Worm (Caenorhabditis elegans): ENCODE results near the gene daf-3.

The daf-3 gene

ce11 chrX:844649-845048 lies 19.4 kb upstream of the daf-3 start:
- TF ChIP-seq F16B12.6 (tag; optimal IDR thresholded peaks at IDR 0.05) (no peak), mef-2 (tag; optimal IDR thresholded peaks at IDR 0.05) (no peak), grh-1 (GFP tag; IDR thresholded peaks at IDR 0.05) (no peak), tbx-2 (tag; optimal IDR thresholded peaks at IDR 0.05) (no peak), snu-23 (GFP tag; optimal IDR thresholded peaks at IDR 0.05) (peak; percentile 9), fkh-8 (tag; optimal IDR thresholded peaks at IDR 0.05) (peak; percentile 93), lin-14 (GFP tag; optimal IDR thresholded peaks at IDR 0.05) (peak; percentile 74), lin-35 (GFP tag; optimal IDR thresholded peaks at IDR 0.05) (peak in 1 of 2 experiments; percentile 3), elt-3 (tag; optimal IDR thresholded peaks at IDR 0.05) (no peak), egl-13 (tag; optimal IDR thresholded peaks at IDR 0.05) (peak; percentile 71), ceh-82 (tag; optimal IDR thresholded peaks at IDR 0.05) (peak in 1 of 3 experiments; percentile 46), dsc-1 (tag; optimal IDR thresholded peaks at IDR 0.05) (peak; percentile 47), fkh-10 (GFP tag; optimal IDR thresholded peaks at IDR 0.05) (peak; percentile 45), nhr-47 (tag; optimal IDR thresholded peaks at IDR 0.05) (peak; percentile 63), swsn-7 (tag; optimal IDR thresholded peaks at IDR 0.05) (peak; percentile 21), unc-86 (tag; optimal IDR thresholded peaks at IDR 0.05) (peak; percentile 20), nhr-71 (tag; optimal IDR thresholded peaks at IDR 0.05) (peak; percentile 59), pqm-1 (tag; optimal IDR thresholded peaks at IDR 0.05) (no peak), zag-1 (tag; optimal IDR thresholded peaks at IDR 0.05) (no peak)

DNA sequence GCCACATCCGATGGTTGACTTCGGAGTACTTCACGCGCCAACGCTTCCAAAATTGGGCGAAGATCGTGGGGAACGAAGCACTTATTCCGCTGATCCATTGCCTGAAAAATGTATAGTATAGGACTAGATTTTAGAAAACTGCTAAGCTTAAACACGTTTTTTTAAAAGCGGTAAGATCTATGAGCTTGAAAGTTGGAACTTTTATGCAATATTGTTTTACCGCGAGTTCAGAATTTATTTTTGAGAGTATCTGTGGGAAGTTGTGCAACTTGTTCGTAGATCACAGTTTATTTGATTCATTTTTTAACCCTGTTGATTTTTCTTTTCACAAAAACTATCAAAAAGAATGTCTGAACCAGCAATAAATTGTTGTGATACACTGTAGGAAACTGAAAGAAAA lies 16.1 kb upstream of the daf-3 start, which contains the start of gene F39H12.3:
Gene F39H12.3 (minus strand): TSS at position 101 of the 400 bp plus-strand sequence.
- no peak for TF ChIP-seq unc-62 (GFP tag; optimal IDR thresholded peaks at IDR 0.05)
- no peak for TF ChIP-seq grh-1 (GFP tag; IDR thresholded peaks at IDR 0.05)
- TF ChIP-seq C04F5.9 (tag; optimal IDR thresholded peaks at IDR 0.05), result no peak
- TF ChIP-seq C34B4.2 (tag; optimal IDR thresholded peaks at IDR 0.05), result no peak
- TF ChIP-seq fkh-4 (tag; optimal IDR thresholded peaks at IDR 0.05; ENCODE audit: borderline replicate concordance), result no peak
- no peak for TF ChIP-seq hlh-17 (GFP tag; optimal IDR thresholded peaks at IDR 0.05; ENCODE audit: borderline replicate concordance)
- no peak for TF ChIP-seq sptf-1 (tag; optimal IDR thresholded peaks at IDR 0.05)
- no peak for TF ChIP-seq nhr-90 (tag; optimal IDR thresholded peaks at IDR 0.05; ENCODE audit: poor library complexity)
- no peak for TF ChIP-seq lsy-2 (tag; optimal IDR thresholded peaks at IDR 0.05)
- no peak for TF ChIP-seq sup-37 (GFP tag; optimal IDR thresholded peaks at IDR 0.05)
- TF ChIP-seq pqm-1 (tag; optimal IDR thresholded peaks at IDR 0.05), result no peak
- TF ChIP-seq blmp-1 (tag; optimal IDR thresholded peaks at IDR 0.05), result no peak
- no peak for TF ChIP-seq mef-2 (tag; optimal IDR thresholded peaks at IDR 0.05)
- no peak for TF ChIP-seq Y116A8C.19 (tag; optimal IDR thresholded peaks at IDR 0.05; ENCODE audit: borderline replicate concordance)

- no peak for TF ChIP-seq efl-1 (optimal IDR thresholded peaks at IDR 0.05)
- TF ChIP-seq efl-1 (GFP tag; optimal IDR thresholded peaks at IDR 0.05 in 1 of 2), result peak in 1 of 2 experiments; percentile 63
- TF ChIP-seq unc-62 (GFP tag; optimal IDR thresholded peaks at IDR 0.05), result no peak
- no peak for TF ChIP-seq zag-1 (tag; optimal IDR thresholded peaks at IDR 0.05)
- no peak for TF ChIP-seq hpl-2 (GFP tag; optimal IDR thresholded peaks at IDR 0.05)
Observed at ce11 chrX:834478-834877, 9.2 kb upstream of the daf-3 start, which contains the start of gene F39H12.1. TSS of gene F39H12.1 (plus strand) at chrX:834778.

DNA sequence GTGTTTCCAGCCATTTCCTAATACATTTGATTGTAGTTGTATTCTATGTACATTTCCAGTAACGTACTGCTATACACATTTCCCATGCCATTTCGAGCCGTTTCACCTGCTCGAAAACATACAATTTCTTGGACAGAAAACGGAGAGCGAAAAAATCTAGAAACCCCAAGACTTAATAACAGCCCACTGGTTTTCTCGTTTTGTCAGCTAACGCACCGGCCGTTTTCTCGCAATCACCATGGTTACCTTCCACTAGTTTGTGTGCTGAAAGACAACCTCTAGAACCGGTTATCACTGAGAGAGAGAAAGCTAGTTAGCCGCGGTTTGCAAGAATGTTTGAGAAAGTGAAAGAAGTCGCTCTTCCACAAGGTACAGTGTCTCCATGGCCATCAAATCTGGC lies 4.9 kb upstream of the daf-3 start:
- no peak for TF ChIP-seq lin-13 (GFP tag; optimal IDR thresholded peaks at IDR 0.05)
- no peak for TF ChIP-seq nhr-85 (tag)
- no peak for TF ChIP-seq Y116A8C.19 (tag; optimal IDR thresholded peaks at IDR 0.05; ENCODE audit: borderline replicate concordance)
- TF ChIP-seq fkh-8 (tag; optimal IDR thresholded peaks at IDR 0.05), result peak; percentile 61

- TF ChIP-seq grh-1 (GFP tag; IDR thresholded peaks at IDR 0.05) (no peak), ces-1 (GFP tag; optimal IDR thresholded peaks at IDR 0.05) (no peak), lin-39 (tag; optimal IDR thresholded peaks at IDR 0.05) (no peak), lir-3 (tag; optimal IDR thresholded peaks at IDR 0.05; ENCODE audit: poor library complexity) (no peak), nhr-28 (tag; optimal IDR thresholded peaks at IDR 0.05) (no peak), irx-1 (tag; optimal IDR thresholded peaks at IDR 0.05) (no peak), fkh-4 (tag; optimal IDR thresholded peaks at IDR 0.05; ENCODE audit: borderline replicate concordance) (no peak), ztf-4 (tag; optimal IDR thresholded peaks at IDR 0.05) (no peak), nhr-71 (tag; optimal IDR thresholded peaks at IDR 0.05) (no peak), nhr-19 (GFP tag; conservative IDR thresholded peaks at IDR 0.05) (no peak), dsc-1 (tag; optimal IDR thresholded peaks at IDR 0.05) (no peak), mdl-1 (tag; optimal IDR thresholded peaks at IDR 0.05) (no peak), ceh-88 (GFP tag; IDR thresholded peaks at IDR 0.05) (no peak), C04F5.9 (tag; optimal IDR thresholded peaks at IDR 0.05) (no peak)
Observed at ce11 chrX:828603-829002, 3.3 kb upstream of the daf-3 start, which contains the start of gene wdr-54. TSS of gene wdr-54 (plus strand) at chrX:828903.

Data from whole organism, L1 larva.